Worm (Caenorhabditis elegans) whole organism, L2 larva: ENCODE measurements around the gene lgc-53.
A peak's percentile ranks its signal among the peaks of the same experiment; 100 is the strongest.

Experiments used
- C34F6.9 ChIP-seq: fragments of 150-350 bp; optimal IDR thresholded peaks from 2 replicates; lab custom pipeline; 2014; ENCODE audit warnings: missing biosample characterization, missing genetic modification characterization
- F13H6.1 ChIP-seq: sonication (generic microtip); optimal IDR thresholded peaks from 2 replicates; lab custom pipeline; 2016; ENCODE audit warnings: missing genetic modification characterization, missing compliant biosample characterization
- Y55F3AM.14 ChIP-seq: fragments of 200-800 bp; sonication (Bioruptor generic); optimal IDR thresholded peaks from 2 replicates; lab custom pipeline; 2018; ENCODE audit warnings: mild to moderate bottlenecking, missing genetic modification characterization, missing compliant biosample characterization
- ZK546.5 ChIP-seq: sonication (generic microtip); optimal IDR thresholded peaks from 2 replicates; lab custom pipeline; 2017; ENCODE audit warnings: missing biosample characterization, missing genetic modification characterization
- alr-1 ChIP-seq: fragments of 150-350 bp; optimal IDR thresholded peaks from 2 replicates; lab custom pipeline; 2014; ENCODE audit warnings: missing biosample characterization, missing genetic modification characterization
- aly-2 ChIP-seq: fragments of 150-350 bp; optimal IDR thresholded peaks from 2 replicates; lab custom pipeline; 2014; ENCODE audit warnings: missing biosample characterization, missing genetic modification characterization
- ama-1 ChIP-seq: fragments of 150-350 bp; optimal IDR thresholded peaks from 2 replicates; lab custom pipeline; 2018; ENCODE audit warnings: inconsistent platforms
- ceh-16 ChIP-seq: fragments of 150-350 bp; optimal IDR thresholded peaks from 2 replicates; lab custom pipeline; 2014; ENCODE audit warnings: missing biosample characterization, missing genetic modification characterization
- ceh-82 ChIP-seq: fragments of 150-350 bp; optimal IDR thresholded peaks from 2 replicates; lab custom pipeline; 2014; ENCODE audit warnings: missing biosample characterization, missing genetic modification characterization
- crh-2 ChIP-seq: sonication (generic microtip); optimal IDR thresholded peaks from 2 replicates; lab custom pipeline; 2017; ENCODE audit warnings: missing biosample characterization, missing genetic modification characterization
- dmd-4 ChIP-seq: sonication (generic microtip); optimal IDR thresholded peaks from 2 replicates; lab custom pipeline; 2017; ENCODE audit warnings: missing biosample characterization, missing genetic modification characterization
- egl-27 ChIP-seq: sonication (generic microtip); optimal IDR thresholded peaks from 3 replicates; lab custom pipeline; 2017; ENCODE audit warnings: missing biosample characterization, missing genetic modification reagents, missing genetic modification characterization
- elt-1 ChIP-seq: fragments of 150-350 bp; optimal IDR thresholded peaks from 2 replicates; lab custom pipeline; 2014; ENCODE audit warnings: missing biosample characterization, missing genetic modification characterization
- elt-3 ChIP-seq: sonication (generic microtip); optimal IDR thresholded peaks from 2 replicates; lab custom pipeline; 2017; ENCODE audit warnings: missing biosample characterization, missing genetic modification characterization
- fos-1 ChIP-seq: fragments of 150-350 bp; optimal IDR thresholded peaks from 2 replicates; lab custom pipeline; 2014; ENCODE audit warnings: missing biosample characterization, missing genetic modification characterization
- gmeb-1 ChIP-seq: fragments of 150-350 bp; optimal IDR thresholded peaks from 2 replicates; lab custom pipeline; 2014; ENCODE audit warnings: missing biosample characterization, missing genetic modification characterization
- lin-11 ChIP-seq: fragments of 150-350 bp; sonication (generic microtip); optimal IDR thresholded peaks from 2 replicates; lab custom pipeline; 2014; ENCODE audit warnings: missing biosample characterization, missing genetic modification characterization, inconsistent platforms, mixed read lengths
- lin-13 ChIP-seq: fragments of 150-350 bp; optimal IDR thresholded peaks from 2 replicates; lab custom pipeline; 2014; ENCODE audit warnings: missing biosample characterization, missing genetic modification reagents, missing genetic modification characterization
- lin-39 ChIP-seq: fragments of 150-350 bp; optimal IDR thresholded peaks from 2 replicates; lab custom pipeline; 2014; ENCODE audit warnings: missing biosample characterization, missing genetic modification reagents, missing genetic modification characterization
- mab-5 ChIP-seq: fragments of 150-350 bp; optimal IDR thresholded peaks from 2 replicates; lab custom pipeline; 2014; ENCODE audit warnings: missing biosample characterization, missing genetic modification characterization
- mbf-1 ChIP-seq: sonication (generic microtip); optimal IDR thresholded peaks from 2 replicates; lab custom pipeline; 2017; ENCODE audit warnings: missing biosample characterization, missing genetic modification characterization
- mdl-1 ChIP-seq, 2 experiments: fragments of 150-350 bp in 1 of 2; sonication (generic microtip) in 1 of 2; optimal IDR thresholded peaks; 2 replicates each; lab custom pipeline; 2017; ENCODE audit warnings: missing biosample characterization in 2 of 2, missing genetic modification characterization in 2 of 2
- nhr-10 ChIP-seq: sonication (generic microtip); optimal IDR thresholded peaks from 2 replicates; lab custom pipeline; 2017; ENCODE audit warnings: missing biosample characterization, missing genetic modification characterization
- nhr-11 ChIP-seq: fragments of 150-350 bp; optimal IDR thresholded peaks from 2 replicates; lab custom pipeline; 2014; ENCODE audit warnings: missing biosample characterization, missing genetic modification characterization
- nhr-12 ChIP-seq: fragments of 150-350 bp; optimal IDR thresholded peaks from 2 replicates; lab custom pipeline; 2014; ENCODE audit warnings: missing biosample characterization, missing genetic modification characterization
- nhr-129 ChIP-seq: fragments of 150-350 bp; optimal IDR thresholded peaks from 2 replicates; lab custom pipeline; 2014; ENCODE audit warnings: missing biosample characterization, missing genetic modification characterization
- nhr-21 ChIP-seq: fragments of 150-350 bp; optimal IDR thresholded peaks from 2 replicates; lab custom pipeline; 2014; ENCODE audit warnings: missing biosample characterization, missing genetic modification characterization
- nhr-23 ChIP-seq: fragments of 150-350 bp; optimal IDR thresholded peaks from 2 replicates; lab custom pipeline; 2014; ENCODE audit warnings: missing biosample characterization, missing genetic modification reagents, missing genetic modification characterization
- nhr-237 ChIP-seq: fragments of 150-350 bp; optimal IDR thresholded peaks from 2 replicates; lab custom pipeline; 2014; ENCODE audit warnings: missing biosample characterization, missing genetic modification characterization
- nhr-25 ChIP-seq: fragments of 150-350 bp; sonication (generic microtip); optimal IDR thresholded peaks from 3 replicates; lab custom pipeline; 2014; ENCODE audit warnings: missing biosample characterization, missing genetic modification characterization
- nhr-6 ChIP-seq: fragments of 150-350 bp; optimal IDR thresholded peaks from 2 replicates; lab custom pipeline; 2014; ENCODE audit warnings: missing biosample characterization, missing genetic modification characterization
- nhr-77 ChIP-seq: fragments of 150-350 bp; optimal IDR thresholded peaks from 2 replicates; lab custom pipeline; 2014; ENCODE audit warnings: missing biosample characterization, missing genetic modification characterization
- peb-1 ChIP-seq: fragments of 150-350 bp; optimal IDR thresholded peaks from 2 replicates; lab custom pipeline; 2014; ENCODE audit warnings: missing biosample characterization, missing genetic modification characterization
- sem-4 ChIP-seq: fragments of 150-350 bp; optimal IDR thresholded peaks from 2 replicates; lab custom pipeline; 2014; ENCODE audit warnings: missing biosample characterization, missing genetic modification reagents, missing genetic modification characterization
- skn-1 ChIP-seq: sonication (generic microtip); optimal IDR thresholded peaks from 2 replicates; lab custom pipeline; 2017; ENCODE audit warnings: missing biosample characterization, missing genetic modification characterization
- sma-3 ChIP-seq: sonication (generic microtip); optimal IDR thresholded peaks from 2 replicates; lab custom pipeline; 2016; ENCODE audit warnings: missing genetic modification reagents, missing genetic modification characterization, missing compliant biosample characterization
- sma-9 ChIP-seq, 2 experiments: fragments of 150-350 bp in 1 of 2; sonication (generic microtip) in 1 of 2; optimal IDR thresholded peaks; 2 replicates each; lab custom pipeline; 2014 to 2016; ENCODE audit warnings: missing genetic modification characterization in 2 of 2, mild to moderate bottlenecking in 1 of 2, missing biosample characterization in 1 of 2, missing compliant biosample characterization in 1 of 2, missing genetic modification reagents in 1 of 2, moderate library complexity in 1 of 2
- snpc-4 ChIP-seq: fragments of 150-350 bp; optimal IDR thresholded peaks from 2 replicates; lab custom pipeline; 2014; ENCODE audit warnings: missing biosample characterization, missing genetic modification characterization
- unc-39 ChIP-seq: fragments of 150-350 bp; optimal IDR thresholded peaks from 2 replicates; lab custom pipeline; 2014; ENCODE audit warnings: missing biosample characterization, missing genetic modification characterization
- unc-55 ChIP-seq: fragments of 150-350 bp; sonication (generic microtip); optimal IDR thresholded peaks from 3 replicates; lab custom pipeline; 2014; ENCODE audit warnings: missing biosample characterization, missing genetic modification reagents, missing genetic modification characterization
- unc-62 ChIP-seq: fragments of 150-350 bp; optimal IDR thresholded peaks from 2 replicates; lab custom pipeline; 2014; ENCODE audit warnings: missing biosample characterization, missing genetic modification reagents, missing genetic modification characterization
- ztf-1 ChIP-seq: fragments of 200-800 bp; sonication (Bioruptor generic); conservative IDR thresholded peaks from 2 replicates; pipeline ENCODE4 v1.3.6; 2022; ENCODE audit warnings: missing genetic modification characterization, missing compliant biosample characterization
- ztf-11 ChIP-seq: sonication (generic microtip); optimal IDR thresholded peaks from 2 replicates; lab custom pipeline; 2017; ENCODE audit warnings: missing biosample characterization, missing genetic modification characterization
- ztf-4 ChIP-seq: fragments of 150-350 bp; optimal IDR thresholded peaks from 2 replicates; lab custom pipeline; 2014; ENCODE audit warnings: missing biosample characterization, missing genetic modification characterization

Gene lgc-53

DNA sequence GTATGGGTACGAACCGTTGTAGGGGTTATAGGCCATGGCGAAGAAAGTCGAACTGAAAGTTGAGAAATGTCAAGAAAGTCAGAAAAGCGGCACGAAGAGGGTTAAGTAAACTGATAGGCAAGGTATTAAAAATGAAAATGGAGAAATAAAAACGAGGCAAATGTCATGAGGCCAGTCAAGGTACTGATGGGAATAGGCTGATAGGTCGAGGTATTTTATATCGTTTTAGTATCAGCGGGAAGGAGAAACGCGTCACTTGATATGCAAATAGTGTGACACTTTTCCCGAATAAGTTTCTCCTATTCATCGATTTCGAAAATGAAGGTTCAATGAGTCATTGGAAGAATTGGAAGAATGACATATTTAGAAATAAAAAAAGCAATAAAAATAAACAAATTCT lies 33.8 kb upstream of the lgc-53 start, which contains the start of gene F22H10.3 (continued):
- TF ChIP-seq sma-3 = no peak

DNA sequence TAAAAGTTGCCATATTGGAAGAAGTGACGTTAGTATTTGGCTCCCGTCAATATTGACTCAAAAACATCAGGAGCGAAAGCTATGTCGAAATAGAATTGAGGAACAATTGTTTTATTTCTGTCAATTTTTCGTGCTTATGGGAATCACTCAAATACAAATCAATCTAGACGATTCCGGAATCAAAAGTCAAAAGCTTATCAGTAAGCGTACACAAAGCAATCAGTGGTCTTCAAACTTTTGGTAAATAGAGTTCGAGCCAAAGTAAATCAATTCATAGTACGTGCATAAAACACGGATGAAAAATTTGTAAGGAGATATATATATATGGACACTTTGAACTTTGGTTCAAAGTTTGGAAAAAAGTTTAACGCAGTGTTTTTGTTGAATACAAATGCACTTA lies 33.4 kb upstream of the lgc-53 start:
- TF ChIP-seq sma-9 (GFP tag; optimal IDR thresholded peaks at IDR 0.05; lab: Kevin White, UChicago) (peak; percentile 51), sma-9 (tag; optimal IDR thresholded peaks at IDR 0.05; lab: Kevin White, UChicago) (no peak), peb-1 (tag; lab: Kevin White, UChicago) (no peak), ztf-4 (tag; lab: Kevin White, UChicago) (no peak), ceh-16 (tag; lab: Kevin White, UChicago) (no peak)

DNA sequence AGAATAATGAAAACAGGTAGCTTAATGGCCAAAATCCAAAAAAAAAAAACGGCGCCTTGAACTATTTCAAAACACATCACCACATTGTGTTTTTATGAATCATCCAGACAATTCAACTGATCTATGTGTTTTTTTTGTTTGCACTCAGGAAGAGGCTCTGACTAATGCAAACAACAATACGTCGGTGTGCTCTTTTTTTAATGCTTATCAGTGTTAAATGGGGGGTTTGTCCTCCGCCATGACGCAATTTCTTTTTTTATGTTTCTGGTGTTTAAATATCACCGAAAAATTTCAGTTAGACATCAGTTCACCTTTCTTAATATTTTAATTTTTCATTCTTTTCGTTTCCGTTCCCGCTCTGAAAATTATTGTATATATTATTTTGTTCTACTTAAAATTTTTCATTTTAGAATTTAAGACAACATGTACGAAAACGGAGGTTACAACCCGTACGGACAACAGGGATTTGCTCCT lies 32.3 kb upstream of the lgc-53 start, which contains the start of gene F22H10.2:
Gene F22H10.2 (plus strand): TSS at position 424 of the 474 bp plus-strand sequence.
- TF ChIP-seq fos-1 (tag; lab: Kevin White, UChicago) (peak; percentile 87), nhr-129 (tag; lab: Kevin White, UChicago) (peak; percentile 37), nhr-10 (tag; lab: Kevin White, UChicago) (no peak), ceh-16 (tag; lab: Kevin White, UChicago) (no peak), gmeb-1 (tag; lab: Kevin White, UChicago) (no peak), nhr-12 (tag; lab: Kevin White, UChicago) (no peak), crh-2 (peak; percentile 11), sma-9 (GFP tag; optimal IDR thresholded peaks at IDR 0.05; lab: Kevin White, UChicago) (peak; percentile 50), sma-9 (tag; optimal IDR thresholded peaks at IDR 0.05; lab: Kevin White, UChicago) (no peak), elt-3 (tag; lab: Kevin White, UChicago) (no peak)
- TF ChIP-seq, all 48 proteins: peak for 4

DNA sequence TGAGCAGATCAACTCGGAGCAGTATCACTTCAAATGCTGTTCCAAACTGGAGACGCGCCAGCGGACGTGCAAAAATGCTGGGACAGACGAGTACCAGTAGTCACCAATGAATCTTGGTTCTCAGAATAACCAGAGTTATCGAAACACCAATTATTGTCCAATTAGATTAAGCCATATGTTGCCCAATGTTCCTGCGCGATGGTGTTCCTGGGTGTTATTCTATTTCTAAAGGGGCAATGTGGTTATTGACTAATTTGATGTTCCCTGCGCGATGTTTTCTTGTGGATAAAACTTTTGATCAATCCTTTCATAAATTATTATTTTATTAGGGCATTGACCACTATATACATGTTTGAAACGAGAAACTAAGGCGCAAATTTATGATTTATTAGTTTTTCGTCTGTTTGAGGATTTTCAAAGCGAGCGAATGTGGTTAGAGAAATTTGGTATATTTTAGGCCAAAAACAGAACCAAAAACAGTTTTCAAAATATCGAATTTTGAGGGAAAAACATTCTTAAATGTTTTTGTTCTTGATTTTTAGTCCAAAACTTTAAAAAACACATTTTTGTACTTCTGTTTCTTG lies 29.5 kb upstream of the lgc-53 start:
- TF ChIP-seq lin-39 (tag; lab: Kevin White, UChicago) = peak; percentile 98
- peak; percentile 99 for TF ChIP-seq sma-3
- no peak for TF ChIP-seq nhr-23 (tag; lab: Kevin White, UChicago)
- TF ChIP-seq alr-1 (tag; lab: Kevin White, UChicago) = no peak
- peak; percentile 62 for TF ChIP-seq unc-39 (tag; lab: Kevin White, UChicago)
- TF ChIP-seq peb-1 (tag; lab: Kevin White, UChicago) = no peak
- peak; percentile 98 for TF ChIP-seq nhr-25 (tag; lab: Kevin White, UChicago)
- TF ChIP-seq elt-1 = peak; percentile 13
- TF ChIP-seq egl-27 = peak; percentile 98
- TF ChIP-seq ZK546.5 (tag; lab: Kevin White, UChicago) = peak; percentile 77
- peak; percentile 98 for TF ChIP-seq ceh-82 (tag; lab: Kevin White, UChicago)
- TF ChIP-seq elt-3 (tag; lab: Kevin White, UChicago) = no peak
- peak; percentile 100 for TF ChIP-seq nhr-129 (tag; lab: Kevin White, UChicago)
- peak; percentile 66 for TF ChIP-seq nhr-11 (tag; lab: Kevin White, UChicago)
- TF ChIP-seq nhr-237 (tag; lab: Kevin White, UChicago) = peak; percentile 95
- TF ChIP-seq nhr-6 (tag; lab: Kevin White, UChicago) = peak; percentile 99
- TF ChIP-seq ztf-11 (tag; lab: Kevin White, UChicago) = peak; percentile 79
- peak; percentile 38 for TF ChIP-seq lin-11 (tag; lab: Kevin White, UChicago)
- TF ChIP-seq Y55F3AM.14 = peak; percentile 95
- TF ChIP-seq unc-55 (GFP tag; lab: Kevin White, UChicago) = peak; percentile 100
- TF ChIP-seq ama-1 (lab: Kevin White, UChicago) = no peak
- peak; percentile 70 for TF ChIP-seq unc-62
- peak; percentile 99 for TF ChIP-seq sma-9 (GFP tag; optimal IDR thresholded peaks at IDR 0.05; lab: Kevin White, UChicago)
- TF ChIP-seq sma-9 (tag; optimal IDR thresholded peaks at IDR 0.05; lab: Kevin White, UChicago) = no peak
- TF ChIP-seq aly-2 (tag; lab: Kevin White, UChicago) = peak; percentile 84
- peak; percentile 98 for TF ChIP-seq fos-1 (tag; lab: Kevin White, UChicago)
- TF ChIP-seq snpc-4 (tag; lab: Kevin White, UChicago) = peak; percentile 94
- peak; percentile 98 for TF ChIP-seq lin-13 (GFP tag; lab: Kevin White, UChicago)
- TF ChIP-seq nhr-10 (tag; lab: Kevin White, UChicago) = peak; percentile 96
- TF ChIP-seq ztf-1 (GFP tag; lab: Robert Waterston, UW) = 0 out of 2 replicates have a peak, but pooled peaks have one; percentile 56
- peak; percentile 93 for TF ChIP-seq ztf-4 (tag; lab: Kevin White, UChicago)
- peak; percentile 99 for TF ChIP-seq crh-2
- peak; percentile 78 for TF ChIP-seq nhr-12 (tag; lab: Kevin White, UChicago)
- TF ChIP-seq C34F6.9 (tag; lab: Kevin White, UChicago) = peak; percentile 99
- peak; percentile 96 for TF ChIP-seq skn-1 (tag; lab: Kevin White, UChicago)
- peak; percentile 98 for TF ChIP-seq F13H6.1 (tag; lab: Kevin White, UChicago)
- TF ChIP-seq sem-4 = peak; percentile 99
- peak; percentile 82 to 95 for TF ChIP-seq mdl-1 (tag; optimal IDR thresholded peaks at IDR 0.05; lab: Kevin White, UChicago)
- TF ChIP-seq dmd-4 (tag; lab: Kevin White, UChicago) = peak; percentile 82
- TF ChIP-seq nhr-21 (tag; lab: Kevin White, UChicago) = peak; percentile 99
- TF ChIP-seq mbf-1 (tag; lab: Kevin White, UChicago) = peak; percentile 85
- peak; percentile 97 for TF ChIP-seq nhr-77
- TF ChIP-seq mab-5 = peak; percentile 98
